Fruit fly (Drosophila melanogaster) whole organism, embryonic: ENCODE data around the gene Ctns.

Experiments used
- CG11247 ChIP-seq: fragments of 200-800 bp; sonication (Bioruptor generic); IDR thresholded peaks from 2 replicates; pipeline ENCODE4 v1.3.6; 2022; ENCODE audit warnings: missing biosample characterization, missing genetic modification characterization
- CG12769 ChIP-seq: fragments of 200-800 bp; sonication (Bioruptor generic); optimal IDR thresholded peaks from 2 replicates; lab custom pipeline; 2019; ENCODE audit warnings: missing biosample characterization, mild to moderate bottlenecking, missing genetic modification characterization, moderate library complexity
- CG13296 ChIP-seq: fragments of 200-800 bp; sonication (Bioruptor generic); optimal IDR thresholded peaks from 3 replicates; lab custom pipeline; 2018; ENCODE audit warnings: missing biosample characterization, mild to moderate bottlenecking, missing genetic modification characterization
- CG17328 ChIP-seq: fragments of 200-800 bp; sonication (Bioruptor generic); IDR thresholded peaks from 2 replicates; pipeline ENCODE4 v1.3.6; 2022; ENCODE audit warnings: missing biosample characterization, missing genetic modification characterization
- CG4360 ChIP-seq: fragments of 200-800 bp; sonication (Bioruptor generic); IDR thresholded peaks from 2 replicates; pipeline ENCODE4 v1.3.6; 2022; ENCODE audit warnings: missing biosample characterization, missing genetic modification characterization
- H15 ChIP-seq: fragments of 200-800 bp; sonication (Bioruptor generic); IDR thresholded peaks from 3 replicates; pipeline ENCODE4 v1.3.6; 2022; ENCODE audit warnings: missing biosample characterization, missing genetic modification characterization
- Meics ChIP-seq: fragments of 200-800 bp; sonication (Bioruptor generic); optimal IDR thresholded peaks from 2 replicates; lab custom pipeline; 2017; ENCODE audit warnings: missing biosample characterization, mild to moderate bottlenecking, missing genetic modification characterization
- YL-1 ChIP-seq: fragments of 200-800 bp; sonication (Bioruptor generic); optimal IDR thresholded peaks from 3 replicates; lab custom pipeline; 2017; ENCODE audit warnings: missing biosample characterization, mild to moderate bottlenecking, missing genetic modification characterization
- bbx ChIP-seq: fragments of 200-800 bp; sonication (Bioruptor generic); IDR thresholded peaks from 2 replicates; pipeline ENCODE4 v1.3.6; 2022; ENCODE audit warnings: missing biosample characterization, missing genetic modification characterization; ENCODE audit not compliant: partially characterized antibody
- cas ChIP-seq: fragments of 200-800 bp; sonication (Bioruptor generic); IDR thresholded peaks from 2 replicates; pipeline ENCODE4 v1.3.6; 2022; ENCODE audit warnings: missing biosample characterization, missing genetic modification characterization
- insv ChIP-seq, 2 experiments: fragments of 200-800 bp; sonication (Bioruptor generic); optimal IDR thresholded peaks; 3 replicates each; lab custom pipeline; 2016 to 2018; ENCODE audit warnings: missing biosample characterization in 2 of 2, missing genetic modification characterization in 2 of 2
- jing ChIP-seq: fragments of 200-800 bp; sonication (Bioruptor generic); optimal IDR thresholded peaks from 2 replicates; lab custom pipeline; 2018; ENCODE audit warnings: missing biosample characterization, mild to moderate bottlenecking, missing genetic modification characterization
- zen2 ChIP-seq: fragments of 200-800 bp; sonication (Bioruptor generic); IDR thresholded peaks from 3 replicates; pipeline ENCODE4 v1.3.6; 2022; ENCODE audit warnings: missing biosample characterization, missing genetic modification characterization; ENCODE audit not compliant: partially characterized antibody
- zfh1 ChIP-seq: fragments of 200-800 bp; sonication (Bioruptor generic); IDR thresholded peaks from 3 replicates; pipeline ENCODE4 v1.3.6; 2022; ENCODE audit warnings: missing biosample characterization, missing genetic modification characterization

- TF ChIP-seq CG11247 (GFP tag; lab: Robert Waterston, UW): no peak
- TF ChIP-seq cas: no peak
- no peak for TF ChIP-seq insv (GFP tag; optimal IDR thresholded peaks at IDR 0.05; lab: Kevin White, UChicago)
- no peak for TF ChIP-seq H15
- no peak for TF ChIP-seq zen2 (GFP tag; lab: Robert Waterston, UW)
- no peak for TF ChIP-seq zfh1 (GFP tag; lab: Robert Waterston, UW)
- no peak for TF ChIP-seq jing
- TF ChIP-seq YL-1 (GFP tag; lab: Kevin White, UChicago): no peak
- no peak for TF ChIP-seq CG4360
- peak; percentile 63 for TF ChIP-seq CG12769 (tag; lab: Kevin White, UChicago)
- 0 out of 2 replicates have a peak, but pooled peaks have one; percentile 30 for TF ChIP-seq bbx (GFP tag; lab: Robert Waterston, UW)
- TF ChIP-seq CG17328 (GFP tag; lab: Robert Waterston, UW): no peak
- TF ChIP-seq CG13296 (GFP tag; lab: Kevin White, UChicago): no peak
- no peak for TF ChIP-seq Meics
Measured at dm6 chr3R:23048089-23048689, 10.6 kb downstream of the Ctns start, which contains the start of gene CG17121.
